Worm (Caenorhabditis elegans) whole organism, midembryonic: Measurements from ENCODE around the gene T22B3.3.

Experiments used
- T22C8.4 ChIP-seq: fragments of 200-800 bp; sonication (Bioruptor generic); IDR thresholded peaks from 2 replicates; pipeline ENCODE4 v1.3.6; 2022; ENCODE audit warnings: missing genetic modification characterization, missing compliant biosample characterization
- cog-1 ChIP-seq: sonication (generic microtip); optimal IDR thresholded peaks from 2 replicates; lab custom pipeline; 2016; ENCODE audit warnings: missing genetic modification characterization, missing compliant biosample characterization
- flt-1 ChIP-seq: fragments of 200-800 bp; sonication (Bioruptor generic); IDR thresholded peaks from 2 replicates; pipeline ENCODE4 v1.3.6; 2022; ENCODE audit warnings: missing genetic modification characterization, missing compliant biosample characterization
- klf-2 ChIP-seq: fragments of 200-800 bp; sonication (Bioruptor generic); conservative IDR thresholded peaks from 2 replicates; pipeline ENCODE4 v1.3.6; 2022; ENCODE audit warnings: missing genetic modification reagents, missing genetic modification characterization, missing compliant biosample characterization
- med-1 ChIP-seq: sonication (generic microtip); optimal IDR thresholded peaks from 2 replicates; lab custom pipeline; 2017; ENCODE audit warnings: missing genetic modification characterization, mild to moderate bottlenecking, missing compliant biosample characterization, antibody characterized with exemption, missing genetic modification reagents; ENCODE audit not compliant: insufficient read depth
- ref-1 ChIP-seq: fragments of 200-800 bp; sonication (Bioruptor generic); conservative IDR thresholded peaks from 2 replicates; pipeline ENCODE4 v1.3.6; 2022; ENCODE audit warnings: missing genetic modification reagents, missing genetic modification characterization, missing compliant biosample characterization
- tab-1 ChIP-seq: fragments of 200-800 bp; sonication (Bioruptor generic); IDR thresholded peaks from 2 replicates; pipeline ENCODE4 v1.3.6; 2022; ENCODE audit warnings: missing genetic modification characterization, missing compliant biosample characterization
- ztf-23 ChIP-seq: fragments of 200-800 bp; sonication (Bioruptor generic); IDR thresholded peaks from 2 replicates; pipeline ENCODE4 v1.3.6; 2022; ENCODE audit warnings: missing genetic modification reagents, missing genetic modification characterization, missing compliant biosample characterization
- ztf-29 ChIP-seq: fragments of 200-800 bp; sonication (Bioruptor generic); IDR thresholded peaks from 2 replicates; pipeline ENCODE4 v1.3.6; 2022; ENCODE audit warnings: missing genetic modification reagents, missing genetic modification characterization, missing compliant biosample characterization

- TF ChIP-seq klf-2 (no peak), flt-1 (no peak), ref-1 (GFP tag; lab: Robert Waterston, UW) (no peak), cog-1 (tag; lab: Kevin White, UChicago) (no peak), ztf-29 (GFP tag; lab: Robert Waterston, UW) (no peak), ztf-23 (GFP tag; lab: Robert Waterston, UW) (no peak), T22C8.4 (no peak), tab-1 (GFP tag; lab: Robert Waterston, UW) (no peak), med-1 (GFP tag; lab: Kevin White, UChicago) (no peak)
Observed at ce11 chrIV:11668001-11668400, 35.6 kb downstream of the T22B3.3 start, which contains the start of gene atg-4.2.
